Worm (Caenorhabditis elegans): ENCODE measurements around the gene sup-10.

ce11 chrX:17539968-17540367, 11.8 kb downstream of the sup-10 start:
- TF ChIP-seq him-1 (tag; optimal IDR thresholded peaks at IDR 0.05) (no peak), W03F9.2 (tag; optimal IDR thresholded peaks at IDR 0.05) (no peak)

All from whole organism, L4/young adult.